Fruit fly (Drosophila melanogaster): ENCODE results near the gene CG9518.

DNA sequence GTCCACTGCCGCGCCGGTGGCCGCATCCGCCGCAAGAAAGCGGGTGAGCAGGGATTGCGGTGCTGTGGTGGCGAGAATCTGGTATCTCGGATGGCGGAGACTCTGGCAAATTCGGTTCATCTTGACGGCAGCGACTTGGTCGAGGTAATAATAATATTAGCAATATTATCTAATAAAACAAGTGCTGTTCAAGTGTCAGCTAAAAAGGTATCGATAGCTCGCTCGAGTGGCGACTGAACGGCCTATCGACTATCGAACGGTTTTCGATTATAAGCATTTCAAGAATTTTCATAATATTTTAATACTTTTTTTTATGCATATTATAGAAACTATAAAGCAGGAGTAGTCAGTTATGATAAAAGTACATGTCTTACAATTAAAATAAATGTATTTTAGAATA lies 33.0 kb downstream of the CG9518 start, which contains the start of gene Grx5:
- no peak for TF ChIP-seq CG16779 (tag; optimal IDR thresholded peaks at IDR 0.05)
- TF ChIP-seq Hr39 (GFP tag; optimal IDR thresholded peaks at IDR 0.05) = no peak
- no peak for TF ChIP-seq Sox14 (GFP tag; optimal IDR thresholded peaks at IDR 0.05)
- no peak for TF ChIP-seq CG9139 (GFP tag; optimal IDR thresholded peaks at IDR 0.05)
- no peak for TF ChIP-seq net (GFP tag; optimal IDR thresholded peaks at IDR 0.05)
- TF ChIP-seq achi (GFP tag; optimal IDR thresholded peaks at IDR 0.05) = no peak
- no peak for TF ChIP-seq Hr38 (GFP tag; optimal IDR thresholded peaks at IDR 0.05)
- TF ChIP-seq Ets21C (GFP tag; optimal IDR thresholded peaks at IDR 0.05) = no peak
